Worm (Caenorhabditis elegans): Measurements from ENCODE around the gene abcf-2.
A peak's percentile ranks its signal among the peaks of the same experiment; 100 is the strongest.

Gene abcf-2

DNA sequence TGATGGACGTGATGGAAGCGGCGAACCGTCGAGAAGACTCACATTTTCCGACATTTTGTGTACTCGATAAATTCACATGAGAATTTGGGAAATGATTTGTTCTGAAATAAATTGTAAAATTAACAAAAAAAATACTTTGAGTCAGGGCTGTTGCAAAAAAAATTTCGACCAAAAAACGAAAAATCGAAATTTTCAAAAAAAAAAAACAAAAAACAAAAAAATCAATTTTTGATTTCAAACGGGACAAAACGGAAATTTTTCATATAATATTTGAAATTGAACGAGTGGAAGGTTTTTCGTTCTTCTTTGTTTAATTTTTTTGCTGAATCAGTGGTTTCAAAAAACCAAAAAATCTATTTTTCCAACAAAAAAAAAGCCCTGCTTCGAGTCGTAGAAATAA lies 6.8 kb downstream of the abcf-2 start, which contains the start of gene cua-1:
Gene cua-1 (minus strand): TSS at position 101 of the 400 bp plus-strand sequence.
- TF ChIP-seq fos-1 (tag; optimal IDR thresholded peaks at IDR 0.05), result no peak
- TF ChIP-seq mml-1 (tag; optimal IDR thresholded peaks at IDR 0.05), result no peak

DNA sequence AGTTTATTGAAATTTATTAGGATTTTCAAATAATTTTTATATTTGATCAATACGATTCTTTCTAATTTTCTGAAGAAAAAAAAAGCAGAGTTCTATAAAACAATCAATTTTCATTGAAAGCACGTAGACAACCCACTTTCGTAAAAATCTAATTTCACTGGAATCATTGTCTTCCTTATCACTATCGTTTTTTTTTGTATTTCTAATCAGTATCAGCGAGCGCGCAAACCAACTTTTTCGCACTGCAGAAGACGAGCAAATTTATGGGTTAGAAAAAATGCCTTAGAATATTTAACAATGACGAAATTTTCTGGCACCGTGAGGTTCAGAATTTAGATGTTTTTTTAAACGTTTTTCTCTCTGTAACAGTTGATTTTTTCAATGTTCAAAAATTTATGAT lies 9.2 kb downstream of the abcf-2 start:
- peak; percentile 62 for TF ChIP-seq elt-2 (tag; optimal IDR thresholded peaks at IDR 0.05)
- no peak for TF ChIP-seq snpc-4 (tag; optimal IDR thresholded peaks at IDR 0.05)
- TF ChIP-seq nhr-23 (tag; optimal IDR thresholded peaks at IDR 0.05), result no peak
- no peak for TF ChIP-seq pha-4 (tag; optimal IDR thresholded peaks at IDR 0.05)

DNA sequence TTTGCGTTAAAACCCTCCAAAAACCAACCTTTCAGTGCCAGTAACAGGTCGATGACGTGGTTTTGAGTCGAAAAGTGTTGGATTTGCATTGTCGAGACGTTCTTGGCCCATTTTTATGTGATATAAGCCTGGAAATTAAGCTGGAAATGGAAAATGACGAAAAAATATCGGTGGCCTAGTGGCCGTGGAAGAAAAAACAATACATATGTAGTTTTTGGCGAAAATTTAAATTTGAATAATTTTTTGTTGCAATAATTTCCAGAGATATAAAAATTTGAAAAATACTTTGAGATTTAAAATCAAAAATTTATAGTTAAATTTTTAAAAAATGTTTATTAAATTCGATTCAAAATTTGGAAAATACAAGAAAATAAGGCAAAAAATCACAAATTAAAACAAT lies 22.6 kb downstream of the abcf-2 start, which contains the start of gene ciao-2B:
Gene ciao-2B (minus strand): TSS at position 130 of the 400 bp plus-strand sequence.
- TF ChIP-seq skn-1 (tag; optimal IDR thresholded peaks at IDR 0.05) (peak; percentile 24), ceh-28 (tag; optimal IDR thresholded peaks at IDR 0.05) (peak; percentile 27), ztf-4 (tag; optimal IDR thresholded peaks at IDR 0.05) (no peak), nfya-1 (tag; optimal IDR thresholded peaks at IDR 0.05; ENCODE audit: insufficient read depth) (peak; percentile 44), elt-3 (tag; optimal IDR thresholded peaks at IDR 0.05) (no peak), pha-4 (tag; optimal IDR thresholded peaks at IDR 0.05) (peak; percentile 57), daf-12 (tag; optimal IDR thresholded peaks at IDR 0.05) (no peak), lin-15B (tag; optimal IDR thresholded peaks at IDR 0.05) (peak; percentile 23)

DNA sequence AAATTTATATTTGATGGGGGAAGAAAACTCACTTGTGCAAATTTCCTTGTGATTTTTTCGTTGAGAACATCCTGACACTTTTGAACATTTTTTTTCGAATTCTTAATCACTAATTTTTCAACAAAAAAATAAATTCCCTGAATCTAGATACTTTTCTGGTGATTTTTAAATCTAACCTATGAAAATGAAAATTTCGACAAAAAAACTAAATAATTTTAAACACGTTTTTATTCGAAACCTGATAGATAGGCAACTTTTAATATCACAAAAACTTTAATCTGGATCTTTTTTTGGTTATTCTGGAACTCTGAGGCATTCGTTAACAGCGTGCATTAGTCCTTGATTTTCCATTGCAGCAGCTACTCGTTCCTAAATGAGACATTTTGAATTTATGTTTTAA lies 25.2 kb downstream of the abcf-2 start, which contains the start of gene F45G2.9:
Gene F45G2.9 (minus strand): TSS at position 101 of the 400 bp plus-strand sequence.
- TF ChIP-seq ceh-9 (tag; optimal IDR thresholded peaks at IDR 0.05), result no peak
- TF ChIP-seq elt-3 (tag; optimal IDR thresholded peaks at IDR 0.05), result no peak
- TF ChIP-seq nhr-11 (tag; optimal IDR thresholded peaks at IDR 0.05), result no peak
- TF ChIP-seq nhr-23 (tag; optimal IDR thresholded peaks at IDR 0.05), result no peak
- no peak for TF ChIP-seq hmg-11 (tag; optimal IDR thresholded peaks at IDR 0.05)
- no peak for TF ChIP-seq ceh-82 (tag; optimal IDR thresholded peaks at IDR 0.05)
- no peak for TF ChIP-seq unc-39 (tag; optimal IDR thresholded peaks at IDR 0.05)
- TF ChIP-seq fkh-2 (tag; optimal IDR thresholded peaks at IDR 0.05), result no peak
- no peak for TF ChIP-seq pqm-1 (tag; optimal IDR thresholded peaks at IDR 0.05)
- no peak for TF ChIP-seq fos-1 (tag; optimal IDR thresholded peaks at IDR 0.05)
- TF ChIP-seq skn-1 (tag; optimal IDR thresholded peaks at IDR 0.05), result no peak
- no peak for TF ChIP-seq fkh-10 (GFP tag; optimal IDR thresholded peaks at IDR 0.05)
- TF ChIP-seq nhr-43 (tag; optimal IDR thresholded peaks at IDR 0.05; ENCODE audit: poor library complexity, severe bottlenecking), result no peak
- TF ChIP-seq nfya-1 (tag; optimal IDR thresholded peaks at IDR 0.05; ENCODE audit: insufficient read depth), result no peak
- TF ChIP-seq pha-4 (tag; optimal IDR thresholded peaks at IDR 0.05), result no peak
- no peak for TF ChIP-seq nhr-28 (tag; optimal IDR thresholded peaks at IDR 0.05)

DNA sequence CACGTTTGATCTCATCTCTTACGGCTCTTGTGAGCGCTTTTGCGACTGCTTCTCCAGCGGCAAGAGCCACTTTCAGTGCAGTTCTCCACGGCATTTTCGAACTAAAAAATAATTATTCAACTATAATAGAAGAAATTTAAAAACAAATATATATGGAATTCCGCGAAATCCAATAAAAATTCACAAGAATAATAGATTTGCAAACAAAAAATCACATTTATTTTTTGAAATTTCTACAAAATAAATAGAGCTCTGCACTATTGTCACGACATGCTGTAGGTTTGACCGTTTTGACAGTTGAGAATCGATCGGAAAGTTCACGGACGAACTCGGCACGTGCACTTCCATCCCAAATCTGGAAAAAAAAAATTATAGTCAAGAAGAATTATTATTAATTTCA lies 26.5 kb downstream of the abcf-2 start, which contains the start of gene F45G2.8:
Gene F45G2.8 (minus strand): TSS at position 101 of the 400 bp plus-strand sequence.
- TF ChIP-seq ama-1 (optimal IDR thresholded peaks at IDR 0.05) (no peak), egl-5 (tag; optimal IDR thresholded peaks at IDR 0.05) (no peak)

DNA sequence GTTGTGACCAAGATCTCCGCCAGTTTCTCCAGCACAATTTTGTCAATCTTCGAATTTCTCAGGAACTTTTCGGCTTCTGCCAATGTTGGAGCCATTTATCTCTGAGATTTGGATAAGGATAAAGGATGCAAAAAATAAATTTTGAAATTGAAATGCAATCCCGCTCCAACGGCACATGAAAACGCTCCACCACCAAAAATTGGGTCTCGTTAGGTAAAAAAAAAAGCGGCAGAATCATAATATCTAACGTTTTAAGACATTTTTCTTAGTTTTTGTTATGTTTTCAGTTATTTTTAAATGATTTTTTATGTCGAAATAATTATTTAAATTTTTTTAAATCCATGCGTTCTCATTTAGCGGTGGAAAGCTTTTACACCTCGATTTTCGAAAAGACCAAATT lies 27.6 kb downstream of the abcf-2 start, which contains the start of gene F45G2.7:
Gene F45G2.7 (minus strand): TSS at position 101 of the 400 bp plus-strand sequence.
- no peak for TF ChIP-seq elt-2 (tag; optimal IDR thresholded peaks at IDR 0.05)
- no peak for TF ChIP-seq nfya-1 (tag; optimal IDR thresholded peaks at IDR 0.05; ENCODE audit: insufficient read depth)
- no peak for TF ChIP-seq jun-1 (tag; optimal IDR thresholded peaks at IDR 0.05)
- TF ChIP-seq hmg-11 (tag; optimal IDR thresholded peaks at IDR 0.05), result no peak

DNA sequence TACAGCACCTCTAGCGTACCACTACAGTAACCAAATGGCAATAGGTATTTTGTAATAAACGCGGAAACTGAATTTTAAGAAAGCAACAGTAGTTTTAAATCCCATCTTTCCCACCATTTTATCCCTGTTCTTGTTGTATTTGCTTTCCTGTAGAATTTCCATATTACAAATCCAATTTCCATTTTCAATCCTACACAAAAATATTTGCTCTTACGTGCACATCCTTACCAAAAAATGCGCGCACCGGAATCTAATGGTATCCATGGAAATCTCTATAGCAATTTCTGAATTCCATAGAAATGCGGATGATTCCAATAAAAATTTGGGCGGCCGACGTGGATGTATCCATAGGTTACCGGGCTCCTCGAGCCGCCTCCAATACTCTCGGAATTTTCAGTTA lies 31.9 kb downstream of the abcf-2 start, which contains the start of gene trf-1:
Gene trf-1 (plus strand): TSS at position 301 of the 400 bp plus-strand sequence.
- no peak for TF ChIP-seq tbx-2 (tag; optimal IDR thresholded peaks at IDR 0.05)
- no peak for TF ChIP-seq nhr-11 (tag; optimal IDR thresholded peaks at IDR 0.05)
- TF ChIP-seq nhr-67 (tag; optimal IDR thresholded peaks at IDR 0.05), result no peak
- no peak for TF ChIP-seq mdl-1 (tag; optimal IDR thresholded peaks at IDR 0.05)
- no peak for TF ChIP-seq nhr-77 (tag; optimal IDR thresholded peaks at IDR 0.05)
- TF ChIP-seq ama-1 (optimal IDR thresholded peaks at IDR 0.05), result no peak
- no peak for TF ChIP-seq fkh-2 (tag; optimal IDR thresholded peaks at IDR 0.05)
- TF ChIP-seq ztf-4 (tag; optimal IDR thresholded peaks at IDR 0.05), result no peak
- no peak for TF ChIP-seq R02D3.7 (tag; optimal IDR thresholded peaks at IDR 0.05)
- no peak for TF ChIP-seq snpc-4 (tag; optimal IDR thresholded peaks at IDR 0.05)
- TF ChIP-seq pqm-1 (tag; optimal IDR thresholded peaks at IDR 0.05), result no peak
- no peak for TF ChIP-seq hmg-11 (tag; optimal IDR thresholded peaks at IDR 0.05)
- no peak for TF ChIP-seq jun-1 (tag; optimal IDR thresholded peaks at IDR 0.05)
- no peak for TF ChIP-seq ceh-28 (tag; optimal IDR thresholded peaks at IDR 0.05)
- TF ChIP-seq egl-27 (tag; optimal IDR thresholded peaks at IDR 0.05), result no peak
- TF ChIP-seq eor-1 (tag; optimal IDR thresholded peaks at IDR 0.05), result no peak
- TF ChIP-seq ceh-82 (tag; optimal IDR thresholded peaks at IDR 0.05), result no peak
- TF ChIP-seq ztf-11 (tag; optimal IDR thresholded peaks at IDR 0.05), result no peak

Measured in whole organism, L3 larva.